Fruit fly (Drosophila melanogaster) whole organism, embryonic: Measurements from ENCODE around the gene Nf-YA.
A peak's percentile ranks its signal among the peaks of the same experiment; 100 is the strongest.

Experiments used
- CG10147 ChIP-seq: fragments of 200-800 bp; sonication (Bioruptor generic); optimal IDR thresholded peaks from 2 replicates; lab custom pipeline; 2019; ENCODE audit warnings: missing biosample characterization, mild to moderate bottlenecking, missing genetic modification characterization, moderate library complexity
- CG10431 ChIP-seq: fragments of 200-800 bp; sonication (Bioruptor generic); optimal IDR thresholded peaks from 3 replicates; lab custom pipeline; 2018; ENCODE audit warnings: missing biosample characterization, mild to moderate bottlenecking, missing genetic modification characterization
- CG10462 ChIP-seq: fragments of 200-800 bp; sonication (Bioruptor generic); optimal IDR thresholded peaks from 2 replicates; lab custom pipeline; 2016; ENCODE audit warnings: missing biosample characterization, missing genetic modification characterization
- CG11247 ChIP-seq: fragments of 200-800 bp; sonication (Bioruptor generic); IDR thresholded peaks from 2 replicates; pipeline ENCODE4 v1.3.6; 2022; ENCODE audit warnings: missing biosample characterization, missing genetic modification characterization
- CG12104 ChIP-seq: fragments of 200-800 bp; sonication (Bioruptor generic); optimal IDR thresholded peaks from 3 replicates; lab custom pipeline; 2016; ENCODE audit warnings: missing biosample characterization, missing genetic modification characterization
- CG13123 ChIP-seq: fragments of 200-800 bp; sonication (Bioruptor generic); optimal IDR thresholded peaks from 2 replicates; lab custom pipeline; 2016; ENCODE audit warnings: missing biosample characterization, missing genetic modification characterization
- CG13424 ChIP-seq: fragments of 200-800 bp; sonication (Bioruptor generic); optimal IDR thresholded peaks from 2 replicates; lab custom pipeline; 2019; ENCODE audit warnings: missing biosample characterization, mild to moderate bottlenecking, missing genetic modification characterization, moderate library complexity
- CG1603 ChIP-seq: fragments of 200-800 bp; sonication (Bioruptor generic); optimal IDR thresholded peaks from 2 replicates; lab custom pipeline; 2019; ENCODE audit warnings: missing biosample characterization, mild to moderate bottlenecking, missing genetic modification characterization, moderate library complexity
- CG34376 ChIP-seq: fragments of 200-800 bp; sonication (Bioruptor generic); optimal IDR thresholded peaks from 2 replicates; lab custom pipeline; 2018; ENCODE audit warnings: missing biosample characterization, mild to moderate bottlenecking, missing genetic modification characterization
- CG3995 ChIP-seq: fragments of 200-800 bp; sonication (Bioruptor generic); optimal IDR thresholded peaks from 3 replicates; lab custom pipeline; 2016; ENCODE audit warnings: missing biosample characterization, missing genetic modification characterization
- CG42726 ChIP-seq: fragments of 200-800 bp; sonication (Bioruptor generic); IDR thresholded peaks from 2 replicates; pipeline ENCODE4 v1.3.6; 2022; ENCODE audit warnings: missing biosample characterization, missing genetic modification characterization; ENCODE audit not compliant: partially characterized antibody
- CG6813 ChIP-seq: fragments of 200-800 bp; sonication (Bioruptor generic); optimal IDR thresholded peaks from 2 replicates; lab custom pipeline; 2017; ENCODE audit warnings: missing biosample characterization, missing genetic modification characterization, mild to moderate bottlenecking, moderate library complexity, missing genetic modification reagents
- CG7271 ChIP-seq: fragments of 200-800 bp; sonication (Bioruptor generic); optimal IDR thresholded peaks from 2 replicates; lab custom pipeline; 2018; ENCODE audit warnings: missing biosample characterization, mild to moderate bottlenecking, missing genetic modification characterization, moderate library complexity
- CG7357 ChIP-seq: fragments of 200-800 bp; sonication (Bioruptor generic); IDR thresholded peaks from 3 replicates; pipeline ENCODE4 v1.3.6; 2022; ENCODE audit warnings: missing biosample characterization, missing genetic modification characterization
- CG7987 ChIP-seq: fragments of 200-800 bp; sonication (Bioruptor generic); optimal IDR thresholded peaks from 2 replicates; lab custom pipeline; 2018; ENCODE audit warnings: missing biosample characterization, mild to moderate bottlenecking, missing genetic modification characterization, moderate library complexity
- CG9609 ChIP-seq: fragments of 200-800 bp; sonication (Bioruptor generic); optimal IDR thresholded peaks from 3 replicates; lab custom pipeline; 2016; ENCODE audit warnings: missing biosample characterization, missing genetic modification characterization
- CoRest ChIP-seq: fragments of 200-800 bp; sonication (Bioruptor generic); optimal IDR thresholded peaks from 3 replicates; lab custom pipeline; 2018; ENCODE audit warnings: missing biosample characterization, mild to moderate bottlenecking, missing genetic modification characterization, moderate library complexity
- Deaf1 ChIP-seq: fragments of 200-800 bp; optimal IDR thresholded peaks from 3 replicates; lab custom pipeline; 2019; ENCODE audit warnings: missing biosample characterization, mild to moderate bottlenecking, missing genetic modification characterization, moderate library complexity
- Dll ChIP-seq: fragments of 200-800 bp; sonication (Bioruptor generic); IDR thresholded peaks from 4 replicates; pipeline ENCODE4 v1.3.6; 2022; ENCODE audit warnings: missing biosample characterization, missing genetic modification characterization; ENCODE audit not compliant: partially characterized antibody
- Doc3 ChIP-seq: fragments of 200-800 bp; sonication (Bioruptor generic); IDR thresholded peaks from 3 replicates; pipeline ENCODE4 v1.3.6; 2022; ENCODE audit warnings: missing biosample characterization, missing genetic modification characterization; ENCODE audit not compliant: partially characterized antibody
- Ets97D ChIP-seq: fragments of 200-800 bp; sonication (Bioruptor generic); optimal IDR thresholded peaks from 3 replicates; lab custom pipeline; 2016; ENCODE audit warnings: missing biosample characterization, missing genetic modification characterization
- Gug ChIP-seq: fragments of 200-800 bp; sonication (Bioruptor generic); IDR thresholded peaks from 4 replicates; pipeline ENCODE4 v1.3.6; 2022; ENCODE audit warnings: missing biosample characterization, missing genetic modification characterization
- H15 ChIP-seq: fragments of 200-800 bp; sonication (Bioruptor generic); IDR thresholded peaks from 3 replicates; pipeline ENCODE4 v1.3.6; 2022; ENCODE audit warnings: missing biosample characterization, missing genetic modification characterization
- HLH4C ChIP-seq: fragments of 200-800 bp; sonication (Bioruptor generic); IDR thresholded peaks from 3 replicates; pipeline ENCODE4 v1.3.6; 2022; ENCODE audit warnings: missing biosample characterization, missing genetic modification characterization; ENCODE audit not compliant: partially characterized antibody
- Hey ChIP-seq: fragments of 200-800 bp; sonication (Bioruptor generic); optimal IDR thresholded peaks from 3 replicates; lab custom pipeline; 2018; ENCODE audit warnings: missing biosample characterization, mild to moderate bottlenecking, missing genetic modification characterization
- MTF-1 ChIP-seq: fragments of 200-800 bp; sonication (Bioruptor generic); optimal IDR thresholded peaks from 2 replicates; lab custom pipeline; 2018; ENCODE audit warnings: missing biosample characterization, mild to moderate bottlenecking, missing genetic modification characterization, borderline replicate concordance
- Meics ChIP-seq: fragments of 200-800 bp; sonication (Bioruptor generic); optimal IDR thresholded peaks from 2 replicates; lab custom pipeline; 2017; ENCODE audit warnings: missing biosample characterization, mild to moderate bottlenecking, missing genetic modification characterization
- PHDP ChIP-seq: fragments of 200-800 bp; sonication (Bioruptor generic); optimal IDR thresholded peaks from 3 replicates; lab custom pipeline; 2018; ENCODE audit warnings: missing biosample characterization, mild to moderate bottlenecking, missing genetic modification characterization, moderate library complexity
- Pdp1 ChIP-seq, 2 experiments: fragments of 200-800 bp; sonication (Bioruptor generic); optimal IDR thresholded peaks; 3 replicates each; lab custom pipeline; 2016; ENCODE audit warnings: missing biosample characterization in 2 of 2, missing genetic modification characterization in 2 of 2, mild to moderate bottlenecking in 1 of 2, moderate library complexity in 1 of 2
- Ptx1 ChIP-seq: fragments of 200-800 bp; sonication (Bioruptor generic); IDR thresholded peaks from 2 replicates; pipeline ENCODE4 v1.3.6; 2022; ENCODE audit warnings: missing biosample characterization, missing genetic modification characterization
- Scr ChIP-seq: fragments of 200-800 bp; sonication (Bioruptor generic); IDR thresholded peaks from 2 replicates; pipeline ENCODE4 v1.3.6; 2022; ENCODE audit warnings: missing biosample characterization, missing genetic modification characterization; ENCODE audit not compliant: partially characterized antibody
- Stat92E ChIP-seq, 3 experiments: fragments of >200 bp in 2 of 3; fragments of 200-800 bp in 1 of 3; sonication (Bioruptor generic) in 1 of 3; optimal IDR thresholded peaks; 2 replicates each; lab custom pipeline; 2017 to 2019; ENCODE audit warnings: missing biosample characterization in 3 of 3, missing genetic modification characterization in 3 of 3, mild to moderate bottlenecking in 1 of 3, moderate library complexity in 1 of 3
- ac ChIP-seq: fragments of 200-800 bp; sonication (Bioruptor generic); optimal IDR thresholded peaks from 3 replicates; lab custom pipeline; 2017; ENCODE audit warnings: missing biosample characterization, mild to moderate bottlenecking, missing genetic modification characterization
- br ChIP-seq: fragments of >200 bp; optimal IDR thresholded peaks from 2 replicates; lab custom pipeline; 2017
- chinmo ChIP-seq: fragments of 200-800 bp; sonication (Bioruptor generic); IDR thresholded peaks from 4 replicates; pipeline ENCODE4 v1.3.6; 2022; ENCODE audit warnings: missing biosample characterization, missing genetic modification characterization; ENCODE audit not compliant: partially characterized antibody
- danr ChIP-seq: fragments of 200-800 bp; sonication (Bioruptor generic); IDR thresholded peaks from 2 replicates; pipeline ENCODE4 v1.3.6; 2022; ENCODE audit warnings: missing biosample characterization, missing genetic modification characterization
- dpn ChIP-seq, 2 experiments: fragments of 200-800 bp; sonication (Bioruptor generic); optimal IDR thresholded peaks; 3 replicates each; lab custom pipeline; 2016; ENCODE audit warnings: missing biosample characterization in 2 of 2, missing genetic modification characterization in 2 of 2
- esg ChIP-seq: fragments of 200-800 bp; sonication (Bioruptor generic); conservative IDR thresholded peaks from 2 replicates; pipeline ENCODE4 v1.3.6; 2022; ENCODE audit warnings: missing biosample characterization, missing genetic modification characterization
- eyg ChIP-seq: fragments of 200-800 bp; sonication (Bioruptor generic); optimal IDR thresholded peaks from 3 replicates; lab custom pipeline; 2016; ENCODE audit warnings: missing biosample characterization, missing genetic modification characterization
- gcm2 ChIP-seq: fragments of 200-800 bp; sonication (Bioruptor generic); optimal IDR thresholded peaks from 2 replicates; lab custom pipeline; 2016; ENCODE audit warnings: missing biosample characterization, missing genetic modification characterization
- gsb ChIP-seq: fragments of 200-800 bp; sonication (Bioruptor generic); IDR thresholded peaks from 2 replicates; pipeline ENCODE4 v1.3.6; 2022; ENCODE audit warnings: missing biosample characterization, missing genetic modification characterization
- lilli ChIP-seq: fragments of 200-800 bp; sonication (Bioruptor generic); optimal IDR thresholded peaks from 3 replicates; lab custom pipeline; 2016; ENCODE audit warnings: missing biosample characterization, missing genetic modification characterization
- psq ChIP-seq: fragments of 200-800 bp; sonication (Bioruptor generic); optimal IDR thresholded peaks from 2 replicates; lab custom pipeline; 2017; ENCODE audit warnings: missing biosample characterization, missing genetic modification characterization
- ranshi ChIP-seq: fragments of 200-800 bp; sonication (Bioruptor generic); IDR thresholded peaks from 2 replicates; pipeline ENCODE4 v1.3.6; 2022; ENCODE audit warnings: missing biosample characterization, missing genetic modification characterization
- ssp ChIP-seq: fragments of 200-800 bp; sonication (Bioruptor generic); IDR thresholded peaks from 2 replicates; pipeline ENCODE4 v1.3.6; 2022; ENCODE audit warnings: missing biosample characterization, missing genetic modification characterization
- tx ChIP-seq: fragments of 200-800 bp; sonication (Bioruptor generic); optimal IDR thresholded peaks from 2 replicates; lab custom pipeline; 2016; ENCODE audit warnings: missing biosample characterization, missing genetic modification characterization
- z ChIP-seq: fragments of 200-800 bp; sonication (Bioruptor generic); IDR thresholded peaks from 3 replicates; pipeline ENCODE4 v1.3.6; 2022; ENCODE audit warnings: missing biosample characterization, missing genetic modification characterization
- zfh1 ChIP-seq: fragments of 200-800 bp; sonication (Bioruptor generic); IDR thresholded peaks from 3 replicates; pipeline ENCODE4 v1.3.6; 2022; ENCODE audit warnings: missing biosample characterization, missing genetic modification characterization

The Nf-YA gene

DNA sequence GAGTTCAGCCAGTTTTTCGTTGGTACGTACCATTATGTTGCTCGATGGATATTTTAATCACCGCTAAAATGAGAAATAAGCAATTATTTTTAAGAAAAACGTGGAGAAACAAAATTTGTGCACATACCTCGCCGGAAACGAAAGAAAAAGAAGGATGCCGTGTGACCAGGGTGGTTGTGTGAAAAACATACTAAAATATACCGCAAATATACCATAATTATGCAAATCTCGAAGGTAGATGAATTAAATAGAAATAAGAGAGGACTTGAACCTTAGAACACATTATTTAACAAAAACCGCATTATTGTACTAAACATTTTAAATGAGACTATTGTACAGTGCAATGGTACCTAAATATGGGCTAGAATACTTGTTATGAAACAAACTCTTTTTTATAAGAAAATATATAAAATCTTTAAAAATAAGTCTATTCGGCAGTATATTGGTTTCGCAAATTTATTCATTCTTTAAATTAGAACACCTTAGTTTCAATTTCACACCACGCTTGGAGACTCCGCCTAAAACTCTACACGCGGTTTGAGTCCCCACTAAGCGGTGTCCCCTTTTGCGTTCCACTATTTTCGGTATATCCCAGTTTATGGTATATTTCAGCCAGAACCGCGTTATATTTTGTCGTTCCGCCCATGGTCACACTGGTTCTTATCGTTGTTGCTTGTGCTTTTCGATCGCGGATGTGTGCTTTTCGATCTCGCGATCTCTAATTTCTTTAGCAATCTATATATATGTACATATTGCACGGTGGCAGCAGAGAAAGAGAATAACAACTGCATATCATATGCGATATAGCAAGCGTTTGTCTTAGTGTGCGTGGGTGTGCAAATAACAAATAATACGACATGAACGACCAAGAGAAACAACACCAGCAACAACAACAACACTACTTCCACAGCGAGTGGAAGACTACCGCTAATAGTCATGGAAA, 12.1 kb downstream of the Nf-YA start, which contains the start of the genes RpS17 and MTF-1 (continued):
- TF ChIP-seq zfh1 (peak; percentile 68; the same call in 2 of the 3 replicates), Gug (GFP tag; lab: Robert Waterston, UW) (no peak), CG6813 (no peak), ac (GFP tag; lab: Kevin White, UChicago) (peak; percentile 40), eyg (no peak), CG13123 (peak; percentile 24), CG11247 (GFP tag; lab: Robert Waterston, UW) (no peak), Pdp1 (GFP tag; optimal IDR thresholded peaks at IDR 0.05; lab: Kevin White, UChicago) (peak in 1 of 2 experiments; percentile 57), Ptx1 (peak; percentile 33; the same call in 1 of the 2 replicates), Dll (GFP tag; lab: Robert Waterston, UW) (peak; percentile 56; the same call in 1 of the 4 replicates), lilli (GFP tag; lab: Kevin White, UChicago) (no peak), z (GFP tag; lab: Robert Waterston, UW) (no peak), tx (GFP tag; lab: Kevin White, UChicago) (no peak), Hey (tag; lab: Kevin White, UChicago) (no peak), HLH4C (GFP tag; lab: Robert Waterston, UW) (no peak), MTF-1 (peak; percentile 93), chinmo (GFP tag; lab: Robert Waterston, UW) (no peak), CG42726 (no peak), CG7271 (tag; lab: Kevin White, UChicago) (peak; percentile 60), CG10147 (GFP tag; lab: Kevin White, UChicago) (no peak), PHDP (peak; percentile 66), Stat92E (GFP tag; optimal IDR thresholded peaks at IDR 0.05; lab: Kevin White, UChicago) (peak in 1 of 3 experiments; percentile 30), CG10431 (GFP tag; lab: Kevin White, UChicago) (peak; percentile 59), Deaf1 (peak; percentile 10), ranshi (GFP tag; lab: Robert Waterston, UW) (peak; percentile 33; the same call in 1 of the 2 replicates), CG7987 (GFP tag; lab: Kevin White, UChicago) (peak; percentile 64), CG9609 (GFP tag; lab: Kevin White, UChicago) (peak; percentile 41), danr (GFP tag; lab: Robert Waterston, UW) (no peak), Doc3 (GFP tag; lab: Robert Waterston, UW) (no peak), dpn (GFP tag; optimal IDR thresholded peaks at IDR 0.05; lab: Kevin White, UChicago) (peak in 1 of 2 experiments; percentile 11), gsb (GFP tag; lab: Robert Waterston, UW) (no peak), CG7357 (GFP tag; lab: Robert Waterston, UW) (no peak), CG3995 (GFP tag; lab: Kevin White, UChicago) (no peak), CG12104 (GFP tag; lab: Kevin White, UChicago) (peak; percentile 5), psq (GFP tag; lab: Kevin White, UChicago) (no peak), ssp (GFP tag; lab: Robert Waterston, UW) (no peak), CG1603 (peak; percentile 50), CG10462 (GFP tag; lab: Kevin White, UChicago) (no peak), br (lab: Kevin White, UChicago) (no peak), CG34376 (GFP tag; lab: Kevin White, UChicago) (peak; percentile 91), esg (no peak), CoRest (peak; percentile 31), Meics (peak; percentile 73), H15 (GFP tag; lab: Robert Waterston, UW) (peak; percentile 44; the same call in 2 of the 3 replicates), CG13424 (tag; lab: Kevin White, UChicago) (no peak), Scr (GFP tag; lab: Robert Waterston, UW) (no peak; the same call in 1 of the 2 replicates), gcm2 (GFP tag; lab: Kevin White, UChicago) (no peak), Ets97D (GFP tag; lab: Kevin White, UChicago) (peak; percentile 98)
